Worm (Caenorhabditis elegans): ENCODE results near the gene C33D3.4.

The C33D3.4 gene

DNA sequence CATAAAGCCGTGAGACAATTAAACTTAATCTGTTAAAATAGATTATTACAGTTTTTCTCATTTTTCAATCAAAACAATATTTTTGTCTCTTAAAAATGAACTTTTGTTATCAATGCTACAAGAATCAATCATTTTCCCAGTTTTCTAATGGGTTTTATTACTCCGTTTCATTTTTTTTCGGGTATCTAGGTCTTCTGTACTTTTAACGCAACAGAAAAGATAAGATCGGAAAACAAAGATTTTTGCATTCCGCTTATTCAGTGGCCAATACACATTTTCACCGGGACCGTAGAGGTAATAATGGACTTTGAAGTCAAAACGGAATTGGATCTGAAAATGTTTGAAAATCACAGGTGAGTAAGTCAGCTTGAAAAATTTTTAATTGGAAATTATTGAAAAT, at the start of gene C33D3.4:
Gene C33D3.4, plus strand, starts transcription at position 301 of the 400 bp plus-strand sequence.
- TF ChIP-seq hlh-30 (tag; optimal IDR thresholded peaks at IDR 0.05; ENCODE audit: insufficient read depth) (no peak), zag-1 (tag; optimal IDR thresholded peaks at IDR 0.05) (no peak), lin-39 (tag; optimal IDR thresholded peaks at IDR 0.05) (no peak), egl-43 (GFP tag; IDR thresholded peaks at IDR 0.05) (no peak), ama-1 (optimal IDR thresholded peaks at IDR 0.05) (no peak), zip-2 (tag; optimal IDR thresholded peaks at IDR 0.05) (no peak), dmd-9 (GFP tag; IDR thresholded peaks at IDR 0.05) (no peak), ctbp-1 (GFP tag; IDR thresholded peaks at IDR 0.05) (no peak), tag-97 (GFP tag; IDR thresholded peaks at IDR 0.05) (no peak), vab-7 (GFP tag; IDR thresholded peaks at IDR 0.05) (no peak), F44E2.7 (GFP tag; IDR thresholded peaks at IDR 0.05) (no peak), nhr-11 (tag; optimal IDR thresholded peaks at IDR 0.05) (no peak), nhr-28 (tag; optimal IDR thresholded peaks at IDR 0.05) (no peak), lin-29 (GFP tag; IDR thresholded peaks at IDR 0.05) (no peak), T26A8.4 (GFP tag; IDR thresholded peaks at IDR 0.05) (no peak)

DNA sequence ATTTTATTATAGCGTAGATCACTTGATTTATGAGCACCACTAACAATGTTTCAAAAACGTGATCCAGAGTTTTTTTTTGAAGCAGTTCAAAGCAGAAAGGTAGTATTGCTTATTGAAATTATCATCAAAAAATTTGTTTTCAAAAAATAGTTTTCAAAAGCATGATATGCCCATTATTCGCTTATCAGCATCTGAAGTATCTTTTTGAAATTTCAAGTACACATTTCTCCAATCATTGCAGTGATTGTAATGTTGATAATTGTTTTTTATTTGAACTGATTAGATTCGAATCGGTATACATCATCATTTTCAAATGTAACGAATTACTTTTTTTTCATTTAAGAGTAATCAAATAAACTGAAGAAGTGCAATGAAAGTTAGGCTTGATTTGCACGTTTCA, 48.1 kb upstream of the C33D3.4 start:
- TF ChIP-seq skn-1 (tag; optimal IDR thresholded peaks at IDR 0.05) (no peak), aha-1 (tag) (peak; percentile 40), pqm-1 (tag; optimal IDR thresholded peaks at IDR 0.05) (peak; percentile 52), unc-62 (GFP tag; optimal IDR thresholded peaks at IDR 0.05 in 1 of 2) (peak in 1 of 2 experiments; percentile 32), unc-62 (tag; optimal IDR thresholded peaks at IDR 0.05) (no peak), lin-1 (GFP tag; IDR thresholded peaks at IDR 0.05) (no peak), fkh-10 (GFP tag; optimal IDR thresholded peaks at IDR 0.05) (no peak), dve-1 (tag; optimal IDR thresholded peaks at IDR 0.05; ENCODE audit: insufficient read depth) (peak; percentile 41), dmd-9 (GFP tag; IDR thresholded peaks at IDR 0.05) (no peak), mxl-3 (GFP tag; optimal IDR thresholded peaks at IDR 0.05) (no peak)

ce11 chrX:10443836-10444235, 45.0 kb upstream of the C33D3.4 start, which contains the start of gene C39B10.3:
TSS of gene C39B10.3 (plus strand) at chrX:10444136.
- TF ChIP-seq ZK337.2 (GFP tag; IDR thresholded peaks at IDR 0.05) (no peak), skn-1 (tag; optimal IDR thresholded peaks at IDR 0.05) (no peak)

DNA sequence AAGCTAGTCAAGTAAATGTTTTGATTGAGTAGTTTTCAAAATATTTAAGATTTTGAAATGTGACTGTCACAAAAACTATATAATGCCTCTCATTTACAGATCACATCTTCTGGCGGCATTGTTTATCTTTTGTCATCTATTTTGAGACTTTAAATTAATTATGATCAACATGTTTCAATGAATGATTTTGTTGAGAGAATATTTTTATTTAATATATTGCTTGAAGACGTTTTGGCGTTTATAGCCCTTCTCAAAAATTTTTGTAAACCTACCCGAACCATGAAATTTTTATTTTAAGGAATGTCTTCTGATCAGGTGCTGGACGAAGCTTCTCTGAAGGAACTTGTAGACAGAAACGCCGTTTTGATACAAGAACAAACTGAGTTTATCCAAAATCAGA, 44.2 kb upstream of the C33D3.4 start, which contains the start of gene C39B10.4:
Gene C39B10.4, plus strand, starts transcription at position 301 of the 400 bp plus-strand sequence.
- no peak for TF ChIP-seq pha-4 (GFP tag; IDR thresholded peaks at IDR 0.05)
- no peak for TF ChIP-seq pha-4 (tag; optimal IDR thresholded peaks at IDR 0.05)
- TF ChIP-seq lir-3 (tag; optimal IDR thresholded peaks at IDR 0.05) = no peak
- TF ChIP-seq lin-38 (GFP tag; IDR thresholded peaks at IDR 0.05) = no peak
- no peak for TF ChIP-seq zip-2 (tag; optimal IDR thresholded peaks at IDR 0.05)

ce11 chrX:10446982-10447381, 41.9 kb upstream of the C33D3.4 start, which contains the start of gene C39B10.5:
TSS of gene C39B10.5 (plus strand) at chrX:10447343.
- no peak for TF ChIP-seq F49E8.2 (tag; optimal IDR thresholded peaks at IDR 0.05; ENCODE audit: borderline replicate concordance)
- no peak for TF ChIP-seq saeg-2 (GFP tag; IDR thresholded peaks at IDR 0.05)
- no peak for TF ChIP-seq cey-2 (tag; optimal IDR thresholded peaks at IDR 0.05; ENCODE audit: borderline replicate concordance, insufficient read depth)
- TF ChIP-seq ctbp-1 (GFP tag; IDR thresholded peaks at IDR 0.05) = no peak
- no peak for TF ChIP-seq lin-29 (GFP tag; IDR thresholded peaks at IDR 0.05)
- TF ChIP-seq nhr-111 (GFP tag; optimal IDR thresholded peaks at IDR 0.05) = no peak
- TF ChIP-seq dpl-1 (GFP tag; optimal IDR thresholded peaks at IDR 0.05) = no peak
- no peak for TF ChIP-seq F44E2.7 (GFP tag; IDR thresholded peaks at IDR 0.05)
- TF ChIP-seq T26A8.4 (GFP tag; IDR thresholded peaks at IDR 0.05) = no peak
- TF ChIP-seq F26F4.8 (GFP tag; conservative IDR thresholded peaks at IDR 0.05) = no peak
- no peak for TF ChIP-seq nhr-28 (tag; optimal IDR thresholded peaks at IDR 0.05)
- TF ChIP-seq lin-38 (GFP tag; IDR thresholded peaks at IDR 0.05) = no peak
- TF ChIP-seq sdz-12 (GFP tag; optimal IDR thresholded peaks at IDR 0.05) = no peak
- no peak for TF ChIP-seq daf-19 (GFP tag; conservative IDR thresholded peaks at IDR 0.05)
- no peak for TF ChIP-seq madf-9 (GFP tag; conservative IDR thresholded peaks at IDR 0.05)
- no peak for TF ChIP-seq Y75B8A.6 (GFP tag; IDR thresholded peaks at IDR 0.05)
- no peak for TF ChIP-seq unc-130 (GFP tag; optimal IDR thresholded peaks at IDR 0.05)

All from whole organism, L4 larva.